Worm (Caenorhabditis elegans) whole organism, mixed stage, embryonic: ENCODE measurements around the gene K02D10.4.

Experiments used
- flh-1 ChIP-seq: fragments of 200-800 bp; sonication (Bioruptor generic); optimal IDR thresholded peaks from 2 replicates; lab custom pipeline; 2018; ENCODE audit warnings: mild to moderate bottlenecking, missing genetic modification characterization, moderate library complexity, missing compliant biosample characterization
- hlh-1 ChIP-seq: fragments of 150-350 bp; optimal IDR thresholded peaks from 2 replicates; lab custom pipeline; 2014; ENCODE audit warnings: missing biosample characterization, missing genetic modification reagents, missing genetic modification characterization
- lin-13 ChIP-seq: fragments of 150-350 bp; optimal IDR thresholded peaks from 2 replicates; lab custom pipeline; 2014; ENCODE audit warnings: missing biosample characterization, missing genetic modification characterization
- lin-32 ChIP-seq: fragments of 200-800 bp; sonication (Bioruptor generic); optimal IDR thresholded peaks from 2 replicates; lab custom pipeline; 2018; ENCODE audit warnings: mild to moderate bottlenecking, missing genetic modification characterization, missing compliant biosample characterization
- unc-62 ChIP-seq: fragments of 150-350 bp; optimal IDR thresholded peaks from 2 replicates; lab custom pipeline; 2014; ENCODE audit warnings: missing biosample characterization, missing genetic modification reagents, missing genetic modification characterization
- ztf-11 ChIP-seq: fragments of 150-350 bp; optimal IDR thresholded peaks from 2 replicates; lab custom pipeline; 2014; ENCODE audit warnings: missing biosample characterization, missing genetic modification characterization

- TF ChIP-seq lin-32 (GFP tag; lab: Kevin White, UChicago) (no peak), unc-62 (GFP tag; lab: Kevin White, UChicago) (no peak), hlh-1 (peak; percentile 12), flh-1 (GFP tag; lab: Kevin White, UChicago) (no peak), ztf-11 (tag; lab: Kevin White, UChicago) (no peak), lin-13 (tag; lab: Kevin White, UChicago) (no peak)
These were observed 49.4 kb upstream of the K02D10.4 start, which contains the start of gene F44E2.3 for ce11 chrIII:8829245-8829644.
